Fruit fly (Drosophila melanogaster): ENCODE measurements around the gene Acsf3.

The Acsf3 gene

DNA sequence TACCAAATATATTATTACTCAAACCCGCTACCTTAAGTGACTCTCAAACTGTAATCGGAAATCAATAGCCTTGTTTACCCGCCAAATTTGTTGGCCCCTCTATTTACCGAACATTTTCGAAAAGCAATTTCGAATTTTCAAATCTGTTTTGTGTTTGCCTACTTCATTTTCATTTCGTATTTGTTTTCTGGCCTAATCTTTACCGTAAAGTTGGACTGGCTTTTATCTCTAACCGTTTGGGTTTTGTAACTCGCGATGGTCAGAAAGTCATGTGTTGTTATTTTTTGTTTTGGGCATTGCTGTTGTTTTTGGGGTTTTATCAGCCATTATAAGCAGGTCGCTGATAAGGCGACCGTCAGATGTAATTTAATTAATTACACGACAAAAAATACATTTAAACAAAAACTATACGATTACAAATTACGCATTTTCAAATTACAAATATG, 4.5 kb downstream of the Acsf3 start (continued):
- TF ChIP-seq Opbp (GFP tag; IDR thresholded peaks at IDR 0.05; ENCODE audit: partially characterized antibody) (no peak), CG1792 (GFP tag; optimal IDR thresholded peaks at IDR 0.05) (peak; percentile 26), CG7928 (GFP tag; optimal IDR thresholded peaks at IDR 0.05) (no peak), CG17912 (GFP tag; optimal IDR thresholded peaks at IDR 0.05) (peak; percentile 14), vfl (GFP tag; optimal IDR thresholded peaks at IDR 0.05) (no peak), Xbp1 (GFP tag; optimal IDR thresholded peaks at IDR 0.05) (no peak), CG12219 (GFP tag; optimal IDR thresholded peaks at IDR 0.05) (peak; percentile 51), vnd (GFP tag; IDR thresholded peaks at IDR 0.05; ENCODE audit: partially characterized antibody) (no peak), hkb (optimal IDR thresholded peaks at IDR 0.05) (no peak), hkb (GFP tag; IDR thresholded peaks at IDR 0.05) (peak; percentile 72), Trl (optimal IDR thresholded peaks at IDR 0.05) (no peak), Trl (GFP tag; optimal IDR thresholded peaks at IDR 0.05) (peak; percentile 29), CG14667 (GFP tag; IDR thresholded peaks at IDR 0.05) (no peak), CG34376 (GFP tag; optimal IDR thresholded peaks at IDR 0.05) (peak; percentile 57), sob (GFP tag; IDR thresholded peaks at IDR 0.05) (peak; percentile 42; the same call in 1 of the 2 replicates), CG17328 (GFP tag; IDR thresholded peaks at IDR 0.05) (no peak), peb (GFP tag; IDR thresholded peaks at IDR 0.05) (0 out of 2 replicates have a peak, but pooled peaks have one; percentile 11), Camta (GFP tag; optimal IDR thresholded peaks at IDR 0.05) (peak; percentile 53), lbe (GFP tag; optimal IDR thresholded peaks at IDR 0.05) (no peak), CG6654 (GFP tag; optimal IDR thresholded peaks at IDR 0.05) (peak; percentile 93), Eip74EF (GFP tag; optimal IDR thresholded peaks at IDR 0.05) (no peak), ken (GFP tag; IDR thresholded peaks at IDR 0.05) (0 out of 3 replicates have a peak, but pooled peaks have one; percentile 48), CG12744 (GFP tag; optimal IDR thresholded peaks at IDR 0.05) (no peak), kni (GFP tag; optimal IDR thresholded peaks at IDR 0.05) (peak; percentile 79), Med (GFP tag) (peak; percentile 87), pnt (GFP tag; optimal IDR thresholded peaks at IDR 0.05) (no peak), zfh2 (GFP tag; optimal IDR thresholded peaks at IDR 0.05) (no peak), dimm (GFP tag; IDR thresholded peaks at IDR 0.05) (no peak), CG15011 (GFP tag; optimal IDR thresholded peaks at IDR 0.05) (peak; percentile 5), Scr (GFP tag; IDR thresholded peaks at IDR 0.05; ENCODE audit: partially characterized antibody) (no peak), CG10147 (GFP tag; optimal IDR thresholded peaks at IDR 0.05) (peak; percentile 44), CG17568 (GFP tag; optimal IDR thresholded peaks at IDR 0.05) (peak; percentile 12), seq (GFP tag; IDR thresholded peaks at IDR 0.05) (peak; percentile 73; the same call in 1 of the 2 replicates), MTF-1 (GFP tag; optimal IDR thresholded peaks at IDR 0.05; ENCODE audit: borderline replicate concordance) (peak; percentile 84), stwl (tag; optimal IDR thresholded peaks at IDR 0.05) (peak; percentile 18), CG6791 (GFP tag; IDR thresholded peaks at IDR 0.05; ENCODE audit: partially characterized antibody) (no peak), pb (GFP tag; optimal IDR thresholded peaks at IDR 0.05) (peak; percentile 9), Spps (tag; optimal IDR thresholded peaks at IDR 0.05) (no peak), prd (optimal IDR thresholded peaks at IDR 0.05) (no peak), prd (GFP tag; IDR thresholded peaks at IDR 0.05) (peak; percentile 36; the same call in 1 of the 3 replicates), Xrp1 (GFP tag; IDR thresholded peaks at IDR 0.05) (peak; percentile 79), zf30C (GFP tag; optimal IDR thresholded peaks at IDR 0.05) (no peak), CG12659 (GFP tag; optimal IDR thresholded peaks at IDR 0.05) (peak; percentile 1), stc (GFP tag; IDR thresholded peaks at IDR 0.05) (peak; percentile 36; the same call in 1 of the 2 replicates), eve (GFP tag; optimal IDR thresholded peaks at IDR 0.05) (peak in 1 of 2 experiments; percentile 68), dpn (GFP tag; optimal IDR thresholded peaks at IDR 0.05) (peak in 1 of 2 experiments; percentile 14), Antp (GFP tag; optimal IDR thresholded peaks at IDR 0.05) (no peak), CG10543 (GFP tag; optimal IDR thresholded peaks at IDR 0.05) (peak; percentile 46), CG9727 (GFP tag; optimal IDR thresholded peaks at IDR 0.05) (peak; percentile 33), MBD-R2 (GFP tag; IDR thresholded peaks at IDR 0.05) (no peak), Rx (GFP tag; IDR thresholded peaks at IDR 0.05) (no peak)
